Fruit fly (Drosophila melanogaster) whole organism, prepupa: ENCODE results near the gene CG10470.

Experiments used
- CG34406 ChIP-seq: fragments of 200-800 bp; sonication (Bioruptor generic); optimal IDR thresholded peaks from 3 replicates; lab custom pipeline; 2016; ENCODE audit warnings: missing biosample characterization, missing genetic modification characterization
- CG4318 ChIP-seq: fragments of 200-800 bp; sonication (Bioruptor generic); optimal IDR thresholded peaks from 3 replicates; lab custom pipeline; 2017; ENCODE audit warnings: missing biosample characterization, mild to moderate bottlenecking, missing genetic modification characterization
- CG6163 ChIP-seq: fragments of 200-800 bp; sonication (Bioruptor generic); IDR thresholded peaks from 3 replicates; pipeline ENCODE4 v1.3.6; 2022; ENCODE audit warnings: missing biosample characterization, missing genetic modification characterization
- CG6854 ChIP-seq: fragments of 200-800 bp; sonication (Bioruptor generic); optimal IDR thresholded peaks from 2 replicates; lab custom pipeline; 2017; ENCODE audit warnings: missing biosample characterization, mild to moderate bottlenecking, missing genetic modification characterization
- Eip93F ChIP-seq: fragments of 200-800 bp; sonication (Bioruptor generic); optimal IDR thresholded peaks from 2 replicates; lab custom pipeline; 2016; ENCODE audit warnings: missing biosample characterization, mild to moderate bottlenecking, missing genetic modification characterization
- Gug ChIP-seq: fragments of 200-800 bp; sonication (Bioruptor generic); IDR thresholded peaks from 2 replicates; pipeline ENCODE4 v1.3.6; 2022; ENCODE audit warnings: missing biosample characterization, missing genetic modification characterization
- Hr39 ChIP-seq: fragments of 200-800 bp; sonication (Bioruptor generic); optimal IDR thresholded peaks from 2 replicates; lab custom pipeline; 2016; ENCODE audit warnings: missing biosample characterization, missing genetic modification characterization
- Met ChIP-seq: fragments of 200-800 bp; sonication (Bioruptor generic); optimal IDR thresholded peaks from 3 replicates; lab custom pipeline; 2016; ENCODE audit warnings: missing biosample characterization, missing genetic modification characterization
- lz ChIP-seq: fragments of 200-800 bp; sonication (Bioruptor generic); optimal IDR thresholded peaks from 3 replicates; lab custom pipeline; 2016; ENCODE audit warnings: missing biosample characterization, missing genetic modification characterization
- salr ChIP-seq, 2 experiments: fragments of 200-800 bp; sonication (Bioruptor generic); optimal IDR thresholded peaks; 3 replicates each; lab custom pipeline; 2016 to 2018; ENCODE audit warnings: missing biosample characterization in 2 of 2, missing genetic modification characterization in 2 of 2, mild to moderate bottlenecking in 1 of 2

DNA sequence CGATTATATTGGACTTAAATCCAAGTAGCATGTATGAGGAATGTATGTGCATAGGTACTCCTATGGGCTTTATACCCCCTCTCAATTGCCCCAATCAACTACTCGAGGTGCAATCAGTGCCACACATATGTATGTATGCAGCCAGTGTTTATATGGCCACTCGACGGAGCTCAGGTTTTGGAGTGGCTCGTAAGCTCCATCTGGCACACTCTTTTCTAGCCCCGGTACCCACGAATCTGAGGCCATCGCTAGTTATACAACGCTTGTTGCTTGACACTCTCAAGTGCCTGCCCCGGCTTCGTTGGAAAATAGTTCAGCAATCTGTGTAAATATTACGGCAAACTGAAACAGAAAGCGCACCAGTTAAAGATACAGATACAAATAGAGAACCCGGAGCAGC, 47.5 kb downstream of the CG10470 start:
- no peak for TF ChIP-seq salr (GFP tag; optimal IDR thresholded peaks at IDR 0.05; lab: Kevin White, UChicago)
- TF ChIP-seq CG4318 (GFP tag; lab: Kevin White, UChicago) = no peak
- TF ChIP-seq Hr39 = no peak
- TF ChIP-seq Gug = peak; percentile 41; the same call in 1 of the 2 replicates
- no peak for TF ChIP-seq Eip93F (GFP tag; lab: Kevin White, UChicago)
- TF ChIP-seq lz (GFP tag; lab: Kevin White, UChicago) = no peak
- TF ChIP-seq CG6854 = no peak
- no peak for TF ChIP-seq CG34406 (GFP tag; lab: Kevin White, UChicago)
- TF ChIP-seq Met (GFP tag; lab: Kevin White, UChicago) = no peak
- no peak for TF ChIP-seq CG6163
